Fruit fly (Drosophila melanogaster): ENCODE data around the gene CG5888.

Gene CG5888

dm6 chr2L:16487571-16488276 is 39.5 kb upstream of the CG5888 start, which contains the start of gene Nepl8 (continued):
- TF ChIP-seq stwl (tag; optimal IDR thresholded peaks at IDR 0.05), result peak; percentile 96
- no peak for TF ChIP-seq gcm (GFP tag; optimal IDR thresholded peaks at IDR 0.05)
- TF ChIP-seq CG10654 (GFP tag; optimal IDR thresholded peaks at IDR 0.05), result peak; percentile 13
- TF ChIP-seq NC2β (GFP tag; optimal IDR thresholded peaks at IDR 0.05), result peak; percentile 2
- no peak for TF ChIP-seq NFAT (GFP tag; IDR thresholded peaks at IDR 0.05)
- TF ChIP-seq CG3407 (GFP tag; optimal IDR thresholded peaks at IDR 0.05), result no peak
- TF ChIP-seq croc (GFP tag; conservative IDR thresholded peaks at IDR 0.05), result no peak
- peak; percentile 69 for TF ChIP-seq Rfx (GFP tag; IDR thresholded peaks at IDR 0.05)
- TF ChIP-seq pho (GFP tag; optimal IDR thresholded peaks at IDR 0.05), result no peak
- TF ChIP-seq HLH4C (GFP tag; IDR thresholded peaks at IDR 0.05; ENCODE audit: partially characterized antibody), result no peak
- 0 out of 2 replicates have a peak, but pooled peaks have one; percentile 17 for TF ChIP-seq ttk (GFP tag; IDR thresholded peaks at IDR 0.05)
- TF ChIP-seq D19A (tag; optimal IDR thresholded peaks at IDR 0.05), result no peak
- TF ChIP-seq fd102C (GFP tag; optimal IDR thresholded peaks at IDR 0.05), result peak; percentile 5
- no peak for TF ChIP-seq gsb (GFP tag; IDR thresholded peaks at IDR 0.05)
- TF ChIP-seq Pdp1 (GFP tag; optimal IDR thresholded peaks at IDR 0.05), result peak; percentile 1 to 25
- TF ChIP-seq Myb (GFP tag; optimal IDR thresholded peaks at IDR 0.05), result peak; percentile 77
- peak; percentile 35 for TF ChIP-seq Hsf (GFP tag; optimal IDR thresholded peaks at IDR 0.05)
- peak; percentile 8 for TF ChIP-seq Bteb2 (GFP tag; optimal IDR thresholded peaks at IDR 0.05)
- TF ChIP-seq nmo (GFP tag; optimal IDR thresholded peaks at IDR 0.05), result peak; percentile 74
- peak; percentile 56 for TF ChIP-seq CG9817 (tag; optimal IDR thresholded peaks at IDR 0.05)
- no peak for TF ChIP-seq sqz (GFP tag; optimal IDR thresholded peaks at IDR 0.05)
- TF ChIP-seq CG4820 (GFP tag; optimal IDR thresholded peaks at IDR 0.05), result peak; percentile 16
- TF ChIP-seq Dp (GFP tag; optimal IDR thresholded peaks at IDR 0.05), result peak; percentile 100
- peak; percentile 22 for TF ChIP-seq luna (GFP tag; optimal IDR thresholded peaks at IDR 0.05)
- peak; percentile 49 for TF ChIP-seq CG12659 (GFP tag; optimal IDR thresholded peaks at IDR 0.05)
- TF ChIP-seq CG14710 (tag; optimal IDR thresholded peaks at IDR 0.05), result peak; percentile 74
- no peak for TF ChIP-seq bcd (GFP tag; optimal IDR thresholded peaks at IDR 0.05)
- TF ChIP-seq CG17912 (GFP tag; optimal IDR thresholded peaks at IDR 0.05), result peak; percentile 23
- TF ChIP-seq crp (GFP tag; optimal IDR thresholded peaks at IDR 0.05), result peak in 1 of 2 experiments; percentile 29
- peak; percentile 9; the same call in 1 of the 2 replicates for TF ChIP-seq Xrp1 (GFP tag; IDR thresholded peaks at IDR 0.05)
- TF ChIP-seq Oli (tag; optimal IDR thresholded peaks at IDR 0.05), result no peak
- peak; percentile 31 for TF ChIP-seq CG4424 (GFP tag; optimal IDR thresholded peaks at IDR 0.05)
- TF ChIP-seq MBD-R2 (GFP tag; IDR thresholded peaks at IDR 0.05), result peak; percentile 45
- peak; percentile 25; the same call in 2 of the 3 replicates for TF ChIP-seq Aef1 (GFP tag; IDR thresholded peaks at IDR 0.05)
- peak; percentile 37 for TF ChIP-seq zen (tag; optimal IDR thresholded peaks at IDR 0.05)
- no peak for TF ChIP-seq CG30431 (GFP tag; optimal IDR thresholded peaks at IDR 0.05)
- peak; percentile 56 for TF ChIP-seq CG17829 (tag; optimal IDR thresholded peaks at IDR 0.05)
- TF ChIP-seq esg (GFP tag; conservative IDR thresholded peaks at IDR 0.05), result no peak
- no peak for TF ChIP-seq CG3281 (GFP tag; optimal IDR thresholded peaks at IDR 0.05)
- TF ChIP-seq CG13424 (tag; optimal IDR thresholded peaks at IDR 0.05), result peak; percentile 14
- no peak for TF ChIP-seq kah (GFP tag; optimal IDR thresholded peaks at IDR 0.05)
- no peak for TF ChIP-seq hkb (optimal IDR thresholded peaks at IDR 0.05)
- TF ChIP-seq hkb (GFP tag; IDR thresholded peaks at IDR 0.05), result peak; percentile 41; the same call in 1 of the 2 replicates
- peak; percentile 59 for TF ChIP-seq Sry-δ (GFP tag; optimal IDR thresholded peaks at IDR 0.05)
- peak; percentile 83 for TF ChIP-seq HmgZ (tag; optimal IDR thresholded peaks at IDR 0.05)
- peak; percentile 42 for TF ChIP-seq CG12155 (GFP tag; optimal IDR thresholded peaks at IDR 0.05)
- TF ChIP-seq E2f2 (GFP tag; IDR thresholded peaks at IDR 0.05), result peak; percentile 100
- TF ChIP-seq Blimp-1 (GFP tag; optimal IDR thresholded peaks at IDR 0.05), result peak; percentile 14
- no peak for TF ChIP-seq Dad (GFP tag; optimal IDR thresholded peaks at IDR 0.05)
